Fruit fly (Drosophila melanogaster) whole organism, wandering third instar larva: ENCODE measurements around the gene RpL13A.

Experiments
- Abd-B ChIP-seq: fragments of >200 bp; optimal IDR thresholded peaks from 2 replicates; lab custom pipeline; 2017; ENCODE audit warnings: missing biosample characterization, missing genetic modification characterization
- CG32264 ChIP-seq: fragments of 200-800 bp; sonication (Bioruptor generic); optimal IDR thresholded peaks from 2 replicates; lab custom pipeline; 2016; ENCODE audit warnings: missing biosample characterization, missing genetic modification characterization
- CG9705 ChIP-seq: fragments of 200-800 bp; sonication (Bioruptor generic); optimal IDR thresholded peaks from 2 replicates; lab custom pipeline; 2018; ENCODE audit warnings: missing biosample characterization, mild to moderate bottlenecking, missing genetic modification characterization
- CrebA ChIP-seq: fragments of 200-800 bp; sonication (Bioruptor generic); optimal IDR thresholded peaks from 2 replicates; lab custom pipeline; 2016; ENCODE audit warnings: missing biosample characterization, mild to moderate bottlenecking, missing genetic modification characterization, borderline replicate concordance
- Dfd ChIP-seq: fragments of >200 bp; optimal IDR thresholded peaks from 2 replicates; lab custom pipeline; 2017; ENCODE audit warnings: missing biosample characterization, missing genetic modification characterization
- Dif ChIP-seq: fragments of 200-275, 200-300 bp; sonication (Bioruptor generic); optimal IDR thresholded peaks from 2 replicates; lab custom pipeline; 2018; ENCODE audit warnings: missing biosample characterization, missing genetic modification characterization; ENCODE audit not compliant: partially characterized antibody
- GATAd ChIP-seq: sonication (Bioruptor generic); optimal IDR thresholded peaks from 2 replicates; lab custom pipeline; 2016; ENCODE audit warnings: missing biosample characterization, missing genetic modification characterization
- HLH106 ChIP-seq: fragments of 200-800 bp; optimal IDR thresholded peaks from 3 replicates; lab custom pipeline; 2019; ENCODE audit warnings: missing biosample characterization, mild to moderate bottlenecking, missing genetic modification characterization, moderate library complexity
- Hnf4 ChIP-seq: fragments of 200-800 bp; sonication (Bioruptor generic); optimal IDR thresholded peaks from 2 replicates; lab custom pipeline; 2016; ENCODE audit warnings: missing biosample characterization, mild to moderate bottlenecking, missing genetic modification characterization
- Hr78 ChIP-seq: fragments of >200 bp; optimal IDR thresholded peaks from 2 replicates; lab custom pipeline; 2017; ENCODE audit warnings: missing biosample characterization, missing genetic modification characterization
- Hr83 ChIP-seq: fragments of 200-300 bp; sonication (Bioruptor generic); optimal IDR thresholded peaks from 2 replicates; lab custom pipeline; 2016; ENCODE audit warnings: missing biosample characterization, mild to moderate bottlenecking, missing genetic modification characterization, moderate library complexity; ENCODE audit not compliant: poor library complexity, severe bottlenecking
- Jra ChIP-seq: sonication (Bioruptor generic); optimal IDR thresholded peaks from 2 replicates; lab custom pipeline; 2016; ENCODE audit warnings: missing biosample characterization, missing genetic modification characterization
- Mio ChIP-seq: sonication (Bioruptor generic); optimal IDR thresholded peaks from 2 replicates; lab custom pipeline; 2016; ENCODE audit warnings: missing biosample characterization, missing genetic modification characterization
- Myc ChIP-seq: fragments of >200 bp; optimal IDR thresholded peaks from 2 replicates; lab custom pipeline; 2017
- N ChIP-seq: fragments of >200 bp; optimal IDR thresholded peaks from 2 replicates; lab custom pipeline; 2018; ENCODE audit warnings: missing biosample characterization, missing external identifiers, missing genetic modification characterization
- OdsH ChIP-seq: fragments of 200-800 bp; sonication (Bioruptor generic); optimal IDR thresholded peaks from 2 replicates; lab custom pipeline; 2016; ENCODE audit warnings: missing biosample characterization, mild to moderate bottlenecking, missing genetic modification characterization
- Rel ChIP-seq, 2 experiments: fragments of 200-800 bp; sonication (Bioruptor generic) in 1 of 2; optimal IDR thresholded peaks; 2 replicates in 1 of 2; 3 replicates in 1 of 2; lab custom pipeline; 2016 to 2019; ENCODE audit warnings: mild to moderate bottlenecking in 2 of 2, missing biosample characterization in 2 of 2, missing genetic modification characterization in 2 of 2, moderate library complexity in 1 of 2
- Sp1 ChIP-seq: fragments of 200-800 bp; sonication (Bioruptor generic); optimal IDR thresholded peaks from 3 replicates; lab custom pipeline; 2019; ENCODE audit warnings: missing biosample characterization, mild to moderate bottlenecking, missing genetic modification characterization, moderate library complexity
- Vsx2 ChIP-seq: fragments of 200-300, 225-300 bp; sonication (Bioruptor generic); optimal IDR thresholded peaks from 2 replicates; lab custom pipeline; 2018; ENCODE audit warnings: missing biosample characterization, missing genetic modification characterization; ENCODE audit not compliant: partially characterized antibody
- br ChIP-seq: fragments of 200-800 bp; sonication (Bioruptor generic); optimal IDR thresholded peaks from 2 replicates; lab custom pipeline; 2016; ENCODE audit warnings: missing biosample characterization, missing genetic modification characterization
- brk ChIP-seq: fragments of 200-800 bp; sonication (Bioruptor generic); optimal IDR thresholded peaks from 2 replicates; lab custom pipeline; 2016; ENCODE audit warnings: missing biosample characterization, mild to moderate bottlenecking, missing genetic modification characterization
- dl ChIP-seq, 2 experiments: fragments of 175-275, 200-275 bp in 1 of 2; fragments of 200-275 bp in 1 of 2; sonication (Bioruptor generic); optimal IDR thresholded peaks; lab custom pipeline; 2018; ENCODE audit warnings: mild to moderate bottlenecking in 2 of 2, missing biosample characterization in 2 of 2, missing genetic modification characterization in 2 of 2, moderate library complexity in 2 of 2; ENCODE audit not compliant: partially characterized antibody in 2 of 2, insufficient read depth in 1 of 2
- dmrt93B ChIP-seq: fragments of 200-800 bp; sonication (Bioruptor generic); optimal IDR thresholded peaks from 2 replicates; lab custom pipeline; 2018; ENCODE audit warnings: missing biosample characterization, mild to moderate bottlenecking, missing genetic modification characterization
- dsf ChIP-seq: sonication (Bioruptor generic); optimal IDR thresholded peaks from 2 replicates; lab custom pipeline; 2016; ENCODE audit warnings: missing biosample characterization, missing genetic modification characterization, borderline replicate concordance
- ey ChIP-seq: fragments of 200-800 bp; sonication (Bioruptor generic); optimal IDR thresholded peaks from 2 replicates; lab custom pipeline; 2016; ENCODE audit warnings: missing biosample characterization, missing genetic modification characterization
- foxo ChIP-seq, 2 experiments: fragments of 200-800 bp; sonication (Bioruptor generic); optimal IDR thresholded peaks; 2 replicates in 1 of 2; 3 replicates in 1 of 2; lab custom pipeline; 2016 to 2017; ENCODE audit warnings: missing biosample characterization in 2 of 2, missing genetic modification characterization in 2 of 2
- fru ChIP-seq: fragments of 200-800 bp; sonication (Bioruptor generic); optimal IDR thresholded peaks from 3 replicates; lab custom pipeline; 2016; ENCODE audit warnings: missing biosample characterization, mild to moderate bottlenecking, missing genetic modification characterization
- h ChIP-seq: fragments of 200-800 bp; sonication (Bioruptor generic); optimal IDR thresholded peaks from 3 replicates; lab custom pipeline; 2016; ENCODE audit warnings: missing biosample characterization, mild to moderate bottlenecking, missing genetic modification characterization
- jim ChIP-seq: fragments of 175-275, 200-325 bp; sonication (Bioruptor generic); optimal IDR thresholded peaks from 2 replicates; lab custom pipeline; 2016; ENCODE audit warnings: missing biosample characterization, mild to moderate bottlenecking, missing genetic modification characterization
- lola ChIP-seq: fragments of >200 bp; optimal IDR thresholded peaks from 2 replicates; lab custom pipeline; 2017; ENCODE audit warnings: missing biosample characterization, missing genetic modification characterization
- pan ChIP-seq: fragments of >200 bp; optimal IDR thresholded peaks from 2 replicates; lab custom pipeline; 2017
- psq ChIP-seq: fragments of 200-800 bp; sonication (Bioruptor generic); optimal IDR thresholded peaks from 3 replicates; lab custom pipeline; 2017; ENCODE audit warnings: missing biosample characterization, mild to moderate bottlenecking, missing genetic modification characterization, moderate library complexity
- rgr ChIP-seq: fragments of 200-800 bp; sonication (Bioruptor generic); optimal IDR thresholded peaks from 3 replicates; lab custom pipeline; 2016; ENCODE audit warnings: missing biosample characterization, mild to moderate bottlenecking, missing genetic modification characterization
- sage ChIP-seq: fragments of 200-800 bp; sonication (Bioruptor generic); optimal IDR thresholded peaks from 2 replicates; lab custom pipeline; 2016; ENCODE audit warnings: missing biosample characterization, mild to moderate bottlenecking, missing genetic modification characterization
- sv ChIP-seq: fragments of 200-800 bp; sonication (Bioruptor generic); optimal IDR thresholded peaks from 3 replicates; lab custom pipeline; 2016; ENCODE audit warnings: missing biosample characterization, missing genetic modification characterization
- tai ChIP-seq: sonication (Bioruptor generic); optimal IDR thresholded peaks from 2 replicates; lab custom pipeline; 2016; ENCODE audit warnings: missing biosample characterization, missing genetic modification characterization
- usp ChIP-seq: fragments of >200 bp; optimal IDR thresholded peaks from 2 replicates; lab custom pipeline; 2017; ENCODE audit warnings: missing biosample characterization, missing genetic modification characterization
- woc ChIP-seq: sonication (Bioruptor generic); optimal IDR thresholded peaks from 2 replicates; lab custom pipeline; 2016; ENCODE audit warnings: missing biosample characterization, mild to moderate bottlenecking, missing genetic modification characterization

The RpL13A gene

DNA sequence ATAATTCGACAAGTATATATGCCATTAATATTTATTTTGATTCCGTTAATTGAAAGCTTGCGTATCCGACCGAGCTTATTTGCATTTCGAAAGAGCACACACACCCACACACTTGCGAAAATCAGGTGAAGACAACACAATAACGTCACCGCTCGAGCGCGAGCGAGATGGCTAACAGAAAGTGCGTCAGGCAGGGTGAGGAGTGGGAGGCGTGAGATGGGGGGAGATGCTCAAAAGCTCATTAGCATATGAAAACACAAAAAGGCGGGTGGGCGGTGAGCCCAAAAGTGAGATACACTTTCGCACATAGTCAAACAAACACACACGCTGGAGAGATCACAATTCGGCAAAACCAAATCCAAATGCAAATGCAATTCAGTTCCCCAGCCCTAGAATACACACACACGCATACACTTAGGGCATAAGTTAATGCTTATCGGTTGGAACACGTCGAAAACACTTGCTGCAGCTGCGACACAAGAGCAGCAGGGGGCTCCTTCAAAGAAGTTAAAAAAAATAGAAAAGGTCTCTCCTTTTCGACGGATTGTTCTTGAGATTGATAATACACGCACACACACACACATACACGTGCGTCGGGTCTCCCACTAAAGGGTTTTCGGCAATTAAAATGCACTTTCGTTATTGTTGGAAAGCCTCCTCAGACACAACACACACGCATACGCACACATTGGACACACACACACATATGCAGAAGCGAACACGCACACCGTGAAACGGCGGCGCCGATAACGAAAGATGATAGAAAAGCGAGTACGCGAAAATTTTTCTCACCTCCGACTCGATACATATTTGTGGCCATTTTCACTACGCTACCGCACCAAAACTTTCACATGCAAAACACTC, 23.7 kb downstream of the RpL13A start:
- TF ChIP-seq pan (lab: Kevin White, UChicago): no peak
- peak; percentile 35 for TF ChIP-seq HLH106 (tag; lab: Kevin White, UChicago)
- TF ChIP-seq Hr78 (GFP tag; lab: Kevin White, UChicago): no peak
- TF ChIP-seq h (GFP tag; lab: Kevin White, UChicago): peak; percentile 66
- TF ChIP-seq brk: no peak
- TF ChIP-seq Mio (GFP tag; lab: Kevin White, UChicago): no peak
- TF ChIP-seq Dfd (GFP tag; lab: Kevin White, UChicago): no peak
- no peak for TF ChIP-seq dmrt93B (GFP tag; lab: Kevin White, UChicago)
- TF ChIP-seq Rel (GFP tag; optimal IDR thresholded peaks at IDR 0.05; lab: Kevin White, UChicago): no peak
- TF ChIP-seq Rel (tag; optimal IDR thresholded peaks at IDR 0.05; lab: Kevin White, UChicago): peak; percentile 10
- TF ChIP-seq tai (GFP tag; lab: Kevin White, UChicago): no peak
- no peak for TF ChIP-seq sage (GFP tag; lab: Kevin White, UChicago)
- TF ChIP-seq rgr: peak; percentile 31
- TF ChIP-seq N (GFP tag; lab: Kevin White, UChicago): peak; percentile 46
- TF ChIP-seq Hnf4 (GFP tag; lab: Kevin White, UChicago): no peak
- TF ChIP-seq Hr83 (GFP tag; lab: Kevin White, UChicago): no peak
- TF ChIP-seq ey (GFP tag; lab: Kevin White, UChicago): peak; percentile 31
- peak; percentile 18 for TF ChIP-seq OdsH (GFP tag; lab: Kevin White, UChicago)
- peak; percentile 49 for TF ChIP-seq br
- TF ChIP-seq woc (GFP tag; lab: Kevin White, UChicago): no peak
- peak; percentile 26 for TF ChIP-seq Jra (GFP tag; lab: Kevin White, UChicago)
- peak in 1 of 2 experiments; percentile 36 for TF ChIP-seq foxo (GFP tag; optimal IDR thresholded peaks at IDR 0.05; lab: Kevin White, UChicago)
- TF ChIP-seq, all 38 proteins: peak for 10

DNA sequence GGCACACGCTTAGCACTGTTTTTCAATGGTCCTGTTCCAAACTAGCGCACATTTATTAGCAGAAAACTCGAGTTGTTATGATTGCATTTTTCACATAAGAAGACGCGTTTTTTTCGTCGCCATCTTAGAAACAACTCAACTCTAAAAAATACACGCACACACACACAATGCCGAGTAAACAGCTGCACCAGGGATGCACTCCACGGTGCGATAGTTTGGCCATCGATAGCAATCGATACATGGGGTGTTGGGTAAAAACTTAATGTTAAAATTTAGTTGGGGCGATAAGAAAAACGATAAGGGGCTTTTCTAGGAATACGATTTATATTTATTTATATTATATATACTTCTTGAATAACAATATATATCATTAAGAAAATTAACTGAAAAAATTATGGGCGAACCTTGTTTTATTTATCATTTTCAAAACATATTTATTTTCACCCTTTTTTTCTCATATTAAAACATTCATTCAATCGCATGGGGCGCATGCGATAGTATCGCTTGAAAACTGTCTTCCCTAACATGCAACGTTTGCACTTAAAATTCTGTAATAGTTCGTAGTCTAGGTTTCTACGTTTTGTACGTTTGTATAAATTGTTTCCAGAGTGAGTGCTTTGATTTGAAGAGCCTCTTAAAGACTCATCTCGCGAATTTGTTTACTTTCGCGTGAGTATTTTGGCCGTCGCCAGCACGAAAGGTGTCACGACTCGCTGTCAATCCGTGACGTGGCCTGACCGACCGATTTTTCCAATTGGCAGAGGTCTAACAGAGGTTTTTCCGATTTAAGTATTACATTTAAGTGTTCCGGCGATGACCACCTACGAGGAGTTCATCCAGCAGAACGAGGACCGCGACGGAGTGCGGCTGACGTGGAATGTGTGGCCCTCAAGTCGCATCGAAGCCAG, 24.5 kb downstream of the RpL13A start, which contains the start of the genes MTA1-like and Sec23:
TSS of gene MTA1-like (minus strand) at position 170 of the 908 bp plus-strand sequence.
TSS of gene Sec23 (plus strand) at position 497 of the 908 bp plus-strand sequence.
- TF ChIP-seq Hr83 (GFP tag; lab: Kevin White, UChicago): peak; percentile 5
- no peak for TF ChIP-seq dl (GFP tag; optimal IDR thresholded peaks at IDR 0.05; lab: Kevin White, UChicago; ENCODE audit: insufficient read depth in 1 of 2, partially characterized antibody in 2 of 2)
- TF ChIP-seq Myc (lab: Kevin White, UChicago): peak; percentile 0
- peak; percentile 39 for TF ChIP-seq brk
- TF ChIP-seq Jra (GFP tag; lab: Kevin White, UChicago): peak; percentile 19
- TF ChIP-seq tai (GFP tag; lab: Kevin White, UChicago): no peak
- no peak for TF ChIP-seq CrebA (GFP tag; lab: Kevin White, UChicago)
- TF ChIP-seq rgr: peak; percentile 70
- no peak for TF ChIP-seq Vsx2 (GFP tag; lab: Kevin White, UChicago)
- TF ChIP-seq lola: no peak
- peak; percentile 72 for TF ChIP-seq HLH106 (tag; lab: Kevin White, UChicago)
- peak; percentile 63 for TF ChIP-seq psq (GFP tag; lab: Kevin White, UChicago)
- TF ChIP-seq pan (lab: Kevin White, UChicago): no peak
- TF ChIP-seq N (GFP tag; lab: Kevin White, UChicago): no peak
- TF ChIP-seq Hnf4 (GFP tag; lab: Kevin White, UChicago): peak; percentile 76
- TF ChIP-seq ey (GFP tag; lab: Kevin White, UChicago): peak; percentile 52
- TF ChIP-seq jim (GFP tag; lab: Kevin White, UChicago): no peak
- peak; percentile 66 for TF ChIP-seq woc (GFP tag; lab: Kevin White, UChicago)
- TF ChIP-seq br: peak; percentile 26
- peak; percentile 48 for TF ChIP-seq h (GFP tag; lab: Kevin White, UChicago)
- TF ChIP-seq fru (GFP tag; lab: Kevin White, UChicago): peak; percentile 36
- peak; percentile 33 for TF ChIP-seq CG9705
- peak; percentile 54 for TF ChIP-seq Sp1 (GFP tag; lab: Kevin White, UChicago)
- TF ChIP-seq GATAd (GFP tag; lab: Kevin White, UChicago): no peak
- peak; percentile 33 for TF ChIP-seq sv (GFP tag; lab: Kevin White, UChicago)
- TF ChIP-seq dmrt93B (GFP tag; lab: Kevin White, UChicago): peak; percentile 54
- TF ChIP-seq Rel (GFP tag; optimal IDR thresholded peaks at IDR 0.05; lab: Kevin White, UChicago): peak; percentile 71
- TF ChIP-seq Rel (tag; optimal IDR thresholded peaks at IDR 0.05; lab: Kevin White, UChicago): peak; percentile 9
- peak; percentile 48 for TF ChIP-seq dsf (GFP tag; lab: Kevin White, UChicago)
- no peak for TF ChIP-seq CG32264 (GFP tag; lab: Kevin White, UChicago)
- no peak for TF ChIP-seq Dif (GFP tag; lab: Kevin White, UChicago)
- TF ChIP-seq Dfd (GFP tag; lab: Kevin White, UChicago): no peak
- peak in 1 of 2 experiments; percentile 74 for TF ChIP-seq foxo (GFP tag; optimal IDR thresholded peaks at IDR 0.05; lab: Kevin White, UChicago)
- TF ChIP-seq OdsH (GFP tag; lab: Kevin White, UChicago): peak; percentile 24
- TF ChIP-seq usp (GFP tag; lab: Kevin White, UChicago): no peak
- no peak for TF ChIP-seq Mio (GFP tag; lab: Kevin White, UChicago)
- peak; percentile 35 for TF ChIP-seq sage (GFP tag; lab: Kevin White, UChicago)
- no peak for TF ChIP-seq Abd-B
- no peak for TF ChIP-seq Hr78 (GFP tag; lab: Kevin White, UChicago)
- TF ChIP-seq, all 38 proteins: peak for 22
